Worm (Caenorhabditis elegans) whole organism, mixed stage, embryonic: ENCODE results near the gene F34H10.4.
A peak's percentile ranks its signal among the peaks of the same experiment; 100 is the strongest.

Experiments
- M03D4.4 ChIP-seq: sonication (generic microtip); optimal IDR thresholded peaks from 2 replicates; lab custom pipeline; 2017; ENCODE audit warnings: mild to moderate bottlenecking, missing genetic modification characterization, missing compliant biosample characterization
- bed-3 ChIP-seq: fragments of 200-800 bp; sonication (Bioruptor generic); optimal IDR thresholded peaks from 3 replicates; lab custom pipeline; 2018; ENCODE audit warnings: mild to moderate bottlenecking, missing genetic modification characterization, moderate library complexity, missing compliant biosample characterization
- ceh-39 ChIP-seq: fragments of 150-350 bp; optimal IDR thresholded peaks from 2 replicates; lab custom pipeline; 2014; ENCODE audit warnings: missing biosample characterization, missing genetic modification characterization
- ceh-43 ChIP-seq: fragments of 200-800 bp; sonication (Bioruptor generic); optimal IDR thresholded peaks from 2 replicates; lab custom pipeline; 2018; ENCODE audit warnings: mild to moderate bottlenecking, missing genetic modification characterization, moderate library complexity, missing compliant biosample characterization
- ceh-83 ChIP-seq: fragments of 200-800 bp; sonication (Bioruptor generic); optimal IDR thresholded peaks from 2 replicates; lab custom pipeline; 2018; ENCODE audit warnings: mild to moderate bottlenecking, missing genetic modification characterization, missing compliant biosample characterization
- ces-1 ChIP-seq: fragments of 150-350 bp; optimal IDR thresholded peaks from 2 replicates; lab custom pipeline; 2014; ENCODE audit warnings: missing biosample characterization, missing genetic modification reagents, missing genetic modification characterization
- cnd-1 ChIP-seq: fragments of 200-800 bp; sonication (Bioruptor generic); optimal IDR thresholded peaks from 2 replicates; lab custom pipeline; 2018; ENCODE audit warnings: mild to moderate bottlenecking, missing genetic modification characterization, missing compliant biosample characterization
- elt-1 ChIP-seq: sonication (generic microtip); optimal IDR thresholded peaks from 2 replicates; lab custom pipeline; 2017; ENCODE audit warnings: missing genetic modification characterization, mild to moderate bottlenecking, missing compliant biosample characterization, antibody characterized with exemption, moderate library complexity, borderline replicate concordance; ENCODE audit not compliant: insufficient read depth
- elt-3 ChIP-seq: fragments of 150-350 bp; optimal IDR thresholded peaks from 2 replicates; lab custom pipeline; 2014; ENCODE audit warnings: missing biosample characterization, missing genetic modification characterization
- flh-1 ChIP-seq: fragments of 200-800 bp; sonication (Bioruptor generic); optimal IDR thresholded peaks from 2 replicates; lab custom pipeline; 2018; ENCODE audit warnings: mild to moderate bottlenecking, missing genetic modification characterization, moderate library complexity, missing compliant biosample characterization
- ham-2 ChIP-seq: fragments of 200-800 bp; sonication (Bioruptor generic); optimal IDR thresholded peaks from 2 replicates; lab custom pipeline; 2018; ENCODE audit warnings: mild to moderate bottlenecking, missing genetic modification characterization, missing compliant biosample characterization
- lin-13 ChIP-seq: fragments of 150-350 bp; optimal IDR thresholded peaks from 2 replicates; lab custom pipeline; 2014; ENCODE audit warnings: missing biosample characterization, missing genetic modification characterization
- lin-32 ChIP-seq: fragments of 200-800 bp; sonication (Bioruptor generic); optimal IDR thresholded peaks from 2 replicates; lab custom pipeline; 2018; ENCODE audit warnings: mild to moderate bottlenecking, missing genetic modification characterization, missing compliant biosample characterization
- lsy-2 ChIP-seq: fragments of 150-350 bp; optimal IDR thresholded peaks from 2 replicates; lab custom pipeline; 2014; ENCODE audit warnings: missing biosample characterization, missing genetic modification characterization
- mep-1 ChIP-seq: fragments of 150-350 bp; optimal IDR thresholded peaks from 2 replicates; lab custom pipeline; 2017; ENCODE audit warnings: missing biosample characterization, missing genetic modification reagents, missing genetic modification characterization, inconsistent platforms
- mls-2 ChIP-seq: sonication (generic microtip); optimal IDR thresholded peaks from 2 replicates; lab custom pipeline; 2016; ENCODE audit warnings: mild to moderate bottlenecking, missing genetic modification characterization, moderate library complexity, missing compliant biosample characterization
- nhr-12 ChIP-seq: fragments of 150-350 bp; optimal IDR thresholded peaks from 2 replicates; lab custom pipeline; 2014; ENCODE audit warnings: missing biosample characterization, missing genetic modification characterization
- nhr-2 ChIP-seq: fragments of 150-350 bp; optimal IDR thresholded peaks from 2 replicates; lab custom pipeline; 2014; ENCODE audit warnings: missing biosample characterization, missing genetic modification characterization
- nhr-237 ChIP-seq: fragments of 150-350 bp; optimal IDR thresholded peaks from 2 replicates; lab custom pipeline; 2014; ENCODE audit warnings: missing biosample characterization, missing genetic modification characterization
- nhr-28 ChIP-seq: fragments of 150-350 bp; optimal IDR thresholded peaks from 2 replicates; lab custom pipeline; 2014; ENCODE audit warnings: missing biosample characterization, missing genetic modification characterization
- pha-4 ChIP-seq: fragments of 150-350 bp; optimal IDR thresholded peaks from 2 replicates; lab custom pipeline; 2018; ENCODE audit warnings: missing biosample characterization, missing genetic modification reagents, missing genetic modification characterization
- sem-2 ChIP-seq: fragments of 200-800 bp; sonication (Bioruptor generic); optimal IDR thresholded peaks from 2 replicates; lab custom pipeline; 2018; ENCODE audit warnings: mild to moderate bottlenecking, missing genetic modification characterization, missing compliant biosample characterization
- snpc-4 ChIP-seq: fragments of 150-350 bp; optimal IDR thresholded peaks from 2 replicates; lab custom pipeline; 2014; ENCODE audit warnings: missing biosample characterization, missing genetic modification characterization
- sptf-1 ChIP-seq: sonication (generic microtip); optimal IDR thresholded peaks from 2 replicates; lab custom pipeline; 2017; ENCODE audit warnings: mild to moderate bottlenecking, missing genetic modification characterization, moderate library complexity, missing compliant biosample characterization
- tbx-8 ChIP-seq: fragments of 200-800 bp; sonication (Bioruptor generic); optimal IDR thresholded peaks from 2 replicates; lab custom pipeline; 2018; ENCODE audit warnings: mild to moderate bottlenecking, missing genetic modification characterization, moderate library complexity, missing compliant biosample characterization
- unc-120 ChIP-seq: sonication (generic microtip); optimal IDR thresholded peaks from 2 replicates; lab custom pipeline; 2017; ENCODE audit warnings: missing genetic modification characterization, missing compliant biosample characterization; ENCODE audit not compliant: poor library complexity, severe bottlenecking
- unc-39 ChIP-seq: fragments of 150-350 bp; optimal IDR thresholded peaks from 2 replicates; lab custom pipeline; 2014; ENCODE audit warnings: missing biosample characterization, missing genetic modification characterization
- unc-62 ChIP-seq: fragments of 150-350 bp; optimal IDR thresholded peaks from 2 replicates; lab custom pipeline; 2014; ENCODE audit warnings: missing biosample characterization, missing genetic modification reagents, missing genetic modification characterization
- zip-8 ChIP-seq: fragments of 150-350 bp; optimal IDR thresholded peaks from 2 replicates; lab custom pipeline; 2014; ENCODE audit warnings: missing biosample characterization, missing genetic modification characterization
- ztf-11 ChIP-seq: fragments of 150-350 bp; optimal IDR thresholded peaks from 2 replicates; lab custom pipeline; 2014; ENCODE audit warnings: missing biosample characterization, missing genetic modification characterization

F34H10.4 gene

ce11 chrX:9680119-9680682 is 31.9 kb downstream of the F34H10.4 start, which contains the start of gene ifp-1:
Gene ifp-1, minus strand, starts transcription at chrX:9680169.
- no peak for TF ChIP-seq sem-2
- no peak for TF ChIP-seq nhr-12 (tag; lab: Kevin White, UChicago)
- no peak for TF ChIP-seq ceh-43 (GFP tag; lab: Kevin White, UChicago)
- no peak for TF ChIP-seq unc-62 (GFP tag; lab: Kevin White, UChicago)
- no peak for TF ChIP-seq elt-3
- no peak for TF ChIP-seq ceh-83 (GFP tag; lab: Kevin White, UChicago)
- no peak for TF ChIP-seq ham-2
- no peak for TF ChIP-seq tbx-8 (GFP tag; lab: Kevin White, UChicago)
- TF ChIP-seq zip-8 (tag; lab: Kevin White, UChicago), result no peak
- no peak for TF ChIP-seq nhr-237
- no peak for TF ChIP-seq lin-32 (GFP tag; lab: Kevin White, UChicago)
- TF ChIP-seq nhr-28 (tag; lab: Kevin White, UChicago), result no peak
- TF ChIP-seq nhr-2 (tag; lab: Kevin White, UChicago), result no peak
- no peak for TF ChIP-seq lsy-2
- TF ChIP-seq cnd-1 (tag; lab: Kevin White, UChicago), result no peak
- TF ChIP-seq unc-39 (tag; lab: Kevin White, UChicago), result no peak
- no peak for TF ChIP-seq pha-4
- TF ChIP-seq flh-1, result no peak
- TF ChIP-seq snpc-4 (tag; lab: Kevin White, UChicago), result no peak
- TF ChIP-seq, all 35 proteins: peak for 0

ce11 chrX:9687264-9687663 is 38.9 kb downstream of the F34H10.4 start:
- TF ChIP-seq nhr-237, result no peak
- TF ChIP-seq M03D4.4 (tag; lab: Kevin White, UChicago), result no peak
- no peak for TF ChIP-seq zip-8 (tag; lab: Kevin White, UChicago)
- no peak for TF ChIP-seq ham-2
- no peak for TF ChIP-seq lin-32 (GFP tag; lab: Kevin White, UChicago)
- TF ChIP-seq flh-1, result no peak
- no peak for TF ChIP-seq unc-62 (GFP tag; lab: Kevin White, UChicago)
- no peak for TF ChIP-seq unc-120
- TF ChIP-seq nhr-28 (tag; lab: Kevin White, UChicago), result no peak
- no peak for TF ChIP-seq bed-3 (GFP tag; lab: Kevin White, UChicago)
- TF ChIP-seq cnd-1 (tag; lab: Kevin White, UChicago), result no peak
- TF ChIP-seq lsy-2, result no peak
- no peak for TF ChIP-seq mep-1
- no peak for TF ChIP-seq unc-39 (tag; lab: Kevin White, UChicago)
- TF ChIP-seq elt-1, result no peak
- TF ChIP-seq ztf-11, result no peak

ce11 chrX:9690445-9690844 is 42.1 kb downstream of the F34H10.4 start, which contains the start of gene npr-18:
Gene npr-18, plus strand, starts transcription at chrX:9690745.
- TF ChIP-seq ceh-43 (GFP tag; lab: Kevin White, UChicago), result no peak
- TF ChIP-seq flh-1, result no peak
- no peak for TF ChIP-seq ceh-39 (tag; lab: Kevin White, UChicago)
- TF ChIP-seq zip-8 (tag; lab: Kevin White, UChicago), result no peak
- TF ChIP-seq sem-2, result no peak
- no peak for TF ChIP-seq ceh-83 (GFP tag; lab: Kevin White, UChicago)
- TF ChIP-seq lin-13 (tag; lab: Kevin White, UChicago), result no peak
- TF ChIP-seq lsy-2, result no peak
- TF ChIP-seq mls-2 (tag; lab: Kevin White, UChicago), result no peak
- TF ChIP-seq ham-2, result no peak
- no peak for TF ChIP-seq bed-3 (GFP tag; lab: Kevin White, UChicago)
- no peak for TF ChIP-seq ces-1 (GFP tag; lab: Kevin White, UChicago)
- no peak for TF ChIP-seq sptf-1 (tag; lab: Kevin White, UChicago)
- TF ChIP-seq cnd-1 (tag; lab: Kevin White, UChicago), result no peak
- no peak for TF ChIP-seq nhr-28 (tag; lab: Kevin White, UChicago)
- TF ChIP-seq pha-4, result no peak

- peak; percentile 11 for TF ChIP-seq cnd-1 (tag; lab: Kevin White, UChicago)
- peak; percentile 98 for TF ChIP-seq lin-32 (GFP tag; lab: Kevin White, UChicago)
- no peak for TF ChIP-seq unc-62 (GFP tag; lab: Kevin White, UChicago)
- TF ChIP-seq ceh-39 (tag; lab: Kevin White, UChicago), result no peak
Measured at ce11 chrX:9697655-9698054, 49.3 kb downstream of the F34H10.4 start.

ce11 chrX:9698359-9698758 is 50.0 kb downstream of the F34H10.4 start, which contains the start of gene dyf-7:
Gene dyf-7, plus strand, starts transcription at chrX:9698659.
- TF ChIP-seq mls-2 (tag; lab: Kevin White, UChicago) (no peak), lin-32 (GFP tag; lab: Kevin White, UChicago) (no peak), ces-1 (GFP tag; lab: Kevin White, UChicago) (no peak), unc-120 (no peak), pha-4 (no peak), M03D4.4 (tag; lab: Kevin White, UChicago) (no peak), ham-2 (no peak), nhr-2 (tag; lab: Kevin White, UChicago) (no peak)
